Fruit fly (Drosophila melanogaster): ENCODE results near the gene Clamp.

- TF ChIP-seq pan (optimal IDR thresholded peaks at IDR 0.05) (no peak), usp (GFP tag; optimal IDR thresholded peaks at IDR 0.05) (no peak), Dll (optimal IDR thresholded peaks at IDR 0.05) (no peak), EcR (GFP tag; optimal IDR thresholded peaks at IDR 0.05) (no peak)
Observed at dm6 chr2L:22163302-22163701, 5.6 kb downstream of the Clamp start.
